Fruit fly (Drosophila melanogaster) whole organism, prepupa: ENCODE measurements around the gene Eig71Ed.

ENCODE experiments used
- CG11902 ChIP-seq: fragments of 200-800 bp; sonication (Bioruptor generic); optimal IDR thresholded peaks from 3 replicates; lab custom pipeline; 2016; ENCODE audit warnings: missing biosample characterization, missing genetic modification characterization
- CG8319 ChIP-seq: fragments of 200-800 bp; sonication (Bioruptor generic); optimal IDR thresholded peaks from 3 replicates; lab custom pipeline; 2016; ENCODE audit warnings: missing biosample characterization, missing genetic modification characterization
- Eip75B ChIP-seq: fragments of 200-800 bp; sonication (Bioruptor generic); optimal IDR thresholded peaks from 3 replicates; lab custom pipeline; 2016; ENCODE audit warnings: missing biosample characterization, missing genetic modification characterization
- Ets96B ChIP-seq: fragments of 200-800 bp; optimal IDR thresholded peaks from 2 replicates; lab custom pipeline; 2019; ENCODE audit warnings: missing biosample characterization, mild to moderate bottlenecking, missing genetic modification characterization, moderate library complexity
- fd59A ChIP-seq: fragments of 200-800 bp; sonication (Bioruptor generic); optimal IDR thresholded peaks from 2 replicates; lab custom pipeline; 2017; ENCODE audit warnings: missing biosample characterization, mild to moderate bottlenecking, missing genetic modification characterization, missing genetic modification reagents
- svp ChIP-seq: fragments of 200-800 bp; sonication (Bioruptor generic); peaks from one replicate; lab custom pipeline; 2016; ENCODE audit warnings: missing biosample characterization, missing genetic modification characterization

- TF ChIP-seq Eip75B: no peak
- TF ChIP-seq svp (GFP tag; lab: Kevin White, UChicago): no peak
- TF ChIP-seq CG8319: no peak
- no peak for TF ChIP-seq CG11902 (GFP tag; lab: Kevin White, UChicago)
- TF ChIP-seq fd59A: no peak
- no peak for TF ChIP-seq Ets96B (tag; lab: Kevin White, UChicago)
Observed at dm6 chr3L:15647712-15648621, 4.4 kb upstream of the Eig71Ed start, which contains the start of the genes comm3 and CG43083.
